Worm (Caenorhabditis elegans) whole organism, L1 larva: ENCODE results near the gene his-6.

Experiments
- ceh-8 ChIP-seq: fragments of 200-800 bp; sonication (Bioruptor generic); optimal IDR thresholded peaks from 2 replicates; lab custom pipeline; 2018; ENCODE audit warnings: mild to moderate bottlenecking, missing genetic modification characterization, moderate library complexity, missing compliant biosample characterization
- egl-27 ChIP-seq, 2 experiments: fragments of 150-350 bp in 1 of 2; sonication (generic microtip); optimal IDR thresholded peaks; 3 replicates each; lab custom pipeline; 2017 to 2018; ENCODE audit warnings: missing biosample characterization in 2 of 2, missing genetic modification characterization in 2 of 2, missing genetic modification reagents in 2 of 2
- elt-2 ChIP-seq: sonication (generic microtip); optimal IDR thresholded peaks from 2 replicates; lab custom pipeline; 2016; ENCODE audit warnings: missing genetic modification characterization, mild to moderate bottlenecking, inconsistent platforms, missing compliant biosample characterization, missing genetic modification reagents
- elt-3 ChIP-seq, 6 experiments: fragments of 150-350 bp in 1 of 6; sonication (generic microtip); optimal IDR thresholded peaks; 2 replicates each; lab custom pipeline; 2017 to 2018; ENCODE audit warnings: missing biosample characterization in 6 of 6, missing genetic modification characterization in 6 of 6, inconsistent platforms in 1 of 6
- ets-5 ChIP-seq: fragments of 200-800 bp; sonication (Bioruptor generic); IDR thresholded peaks from 2 replicates; pipeline ENCODE4 v1.3.6; 2022; ENCODE audit warnings: missing genetic modification characterization, missing compliant biosample characterization
- lin-13 ChIP-seq: fragments of 150-350 bp; optimal IDR thresholded peaks from 2 replicates; lab custom pipeline; 2014; ENCODE audit warnings: missing biosample characterization, missing genetic modification reagents, missing genetic modification characterization
- lin-15B ChIP-seq: fragments of 150-350 bp; sonication (generic microtip); optimal IDR thresholded peaks from 3 replicates; lab custom pipeline; 2014; ENCODE audit warnings: missing biosample characterization, missing genetic modification characterization
- mdl-1 ChIP-seq, 2 experiments: fragments of 150-350 bp; optimal IDR thresholded peaks; 2 replicates each; lab custom pipeline; 2014 to 2017; ENCODE audit warnings: missing biosample characterization in 2 of 2, missing genetic modification characterization in 2 of 2, inconsistent platforms in 1 of 2
- nhr-77 ChIP-seq: fragments of 150-350 bp; optimal IDR thresholded peaks from 2 replicates; lab custom pipeline; 2014; ENCODE audit warnings: missing biosample characterization, missing genetic modification characterization
- nhr-90 ChIP-seq: sonication (generic microtip); optimal IDR thresholded peaks from 2 replicates; lab custom pipeline; 2016; ENCODE audit warnings: mild to moderate bottlenecking, missing genetic modification characterization, missing compliant biosample characterization; ENCODE audit not compliant: poor library complexity
- snpc-4 ChIP-seq: fragments of 150-350 bp; optimal IDR thresholded peaks from 2 replicates; lab custom pipeline; 2014; ENCODE audit warnings: missing biosample characterization, missing genetic modification characterization
- swsn-7 ChIP-seq: sonication (generic microtip); optimal IDR thresholded peaks from 2 replicates; lab custom pipeline; 2016; ENCODE audit warnings: missing genetic modification characterization, missing compliant biosample characterization
- ztf-4 ChIP-seq: fragments of 150-350 bp; optimal IDR thresholded peaks from 2 replicates; lab custom pipeline; 2014; ENCODE audit warnings: missing biosample characterization, missing genetic modification characterization

DNA sequence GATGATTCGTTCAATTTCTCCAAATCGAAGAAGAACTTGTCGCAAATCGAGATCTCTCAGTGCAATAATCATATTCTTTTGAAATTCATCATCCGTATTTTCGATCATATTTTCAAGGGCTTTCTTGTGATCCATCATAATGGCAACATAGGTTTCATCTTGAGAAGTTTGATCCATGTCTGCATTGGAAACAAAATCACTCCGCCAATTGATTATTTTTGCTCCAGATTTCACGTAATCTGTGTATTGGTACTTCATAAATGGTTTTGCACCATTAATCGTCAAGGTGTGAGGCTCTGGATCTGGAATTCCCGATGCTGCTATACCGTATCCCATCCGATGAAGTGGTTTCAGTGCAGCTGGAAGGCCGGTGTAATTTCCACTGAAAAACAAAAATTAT lies 18.4 kb downstream of the his-6 start:
- TF ChIP-seq elt-3 (tag; optimal IDR thresholded peaks at IDR 0.05; lab: Kevin White, UChicago) (no peak), snpc-4 (tag; lab: Kevin White, UChicago) (no peak), lin-13 (GFP tag; lab: Kevin White, UChicago) (no peak), ceh-8 (no peak), nhr-90 (tag; lab: Kevin White, UChicago) (no peak), nhr-77 (no peak), egl-27 (tag; optimal IDR thresholded peaks at IDR 0.05; lab: Kevin White, UChicago) (no peak), lin-15B (tag; lab: Kevin White, UChicago) (no peak), elt-2 (tag; lab: Kevin White, UChicago) (no peak), mdl-1 (tag; optimal IDR thresholded peaks at IDR 0.05; lab: Kevin White, UChicago) (no peak), ets-5 (no peak), ztf-4 (tag; lab: Kevin White, UChicago) (no peak), swsn-7 (tag; lab: Kevin White, UChicago) (no peak)
